Fruit fly (Drosophila melanogaster): ENCODE results near the gene CG11035.

Gene CG11035

dm6 chr3R:8030151-8030899 lies 2.5 kb downstream of the CG11035 start, which contains the start of the genes CG10903 and CG2747 (continued):
- no peak for TF ChIP-seq Xrp1 (GFP tag; IDR thresholded peaks at IDR 0.05)
- peak; percentile 28 for TF ChIP-seq nau (GFP tag; optimal IDR thresholded peaks at IDR 0.05)
- no peak for TF ChIP-seq Side (GFP tag; optimal IDR thresholded peaks at IDR 0.05)
- no peak for TF ChIP-seq Atf3 (GFP tag; optimal IDR thresholded peaks at IDR 0.05)
- TF ChIP-seq Meics (GFP tag; optimal IDR thresholded peaks at IDR 0.05) = no peak
- no peak for TF ChIP-seq abd-A (tag; optimal IDR thresholded peaks at IDR 0.05)
- TF ChIP-seq salm (tag; optimal IDR thresholded peaks at IDR 0.05) = no peak
- TF ChIP-seq crp (GFP tag; optimal IDR thresholded peaks at IDR 0.05) = peak; percentile 66 to 94
- peak; percentile 73 for TF ChIP-seq Dll (GFP tag; IDR thresholded peaks at IDR 0.05; ENCODE audit: partially characterized antibody)
- no peak for TF ChIP-seq lola (GFP tag; optimal IDR thresholded peaks at IDR 0.05)
- TF ChIP-seq CG7271 (tag; optimal IDR thresholded peaks at IDR 0.05) = no peak
- peak in 1 of 3 experiments; percentile 10 for TF ChIP-seq Stat92E (GFP tag; optimal IDR thresholded peaks at IDR 0.05)
- peak; percentile 14; the same call in 1 of the 2 replicates for TF ChIP-seq E2f2 (GFP tag; IDR thresholded peaks at IDR 0.05)
- TF ChIP-seq croc (GFP tag; conservative IDR thresholded peaks at IDR 0.05) = no peak
- no peak for TF ChIP-seq br (optimal IDR thresholded peaks at IDR 0.05)
- TF ChIP-seq CG8359 (GFP tag; optimal IDR thresholded peaks at IDR 0.05; ENCODE audit: borderline replicate concordance) = no peak
- TF ChIP-seq schlank (tag; optimal IDR thresholded peaks at IDR 0.05) = no peak
- no peak for TF ChIP-seq CG10274 (GFP tag; optimal IDR thresholded peaks at IDR 0.05)
- TF ChIP-seq ems (GFP tag; optimal IDR thresholded peaks at IDR 0.05) = no peak
- TF ChIP-seq Nf-YC (tag; optimal IDR thresholded peaks at IDR 0.05) = peak; percentile 43
- no peak for TF ChIP-seq slp2 (GFP tag; optimal IDR thresholded peaks at IDR 0.05)
- TF ChIP-seq CG4424 (GFP tag; optimal IDR thresholded peaks at IDR 0.05) = no peak
- peak; percentile 49 for TF ChIP-seq CG34376 (GFP tag; optimal IDR thresholded peaks at IDR 0.05)
- no peak for TF ChIP-seq rib (GFP tag; IDR thresholded peaks at IDR 0.05)
- no peak for TF ChIP-seq Hsf (GFP tag; optimal IDR thresholded peaks at IDR 0.05)
- TF ChIP-seq B-H2 (GFP tag; optimal IDR thresholded peaks at IDR 0.05) = peak; percentile 5
- TF ChIP-seq CG11723 (GFP tag; optimal IDR thresholded peaks at IDR 0.05) = no peak
- no peak for TF ChIP-seq Abd-B (GFP tag; optimal IDR thresholded peaks at IDR 0.05)
- TF ChIP-seq Jarid2 (GFP tag; optimal IDR thresholded peaks at IDR 0.05) = no peak
- no peak for TF ChIP-seq CG1647 (GFP tag; optimal IDR thresholded peaks at IDR 0.05)
- TF ChIP-seq fd102C (GFP tag; optimal IDR thresholded peaks at IDR 0.05) = no peak
- no peak for TF ChIP-seq slbo (GFP tag; IDR thresholded peaks at IDR 0.05)
- no peak for TF ChIP-seq ham (GFP tag; IDR thresholded peaks at IDR 0.05)
- TF ChIP-seq insv (GFP tag; optimal IDR thresholded peaks at IDR 0.05) = no peak
- no peak for TF ChIP-seq Ada2b (GFP tag; IDR thresholded peaks at IDR 0.05)
- TF ChIP-seq Med (GFP tag) = peak; percentile 85
- peak; percentile 74 for TF ChIP-seq kni (GFP tag; optimal IDR thresholded peaks at IDR 0.05)
- no peak for TF ChIP-seq Ets65A (GFP tag)
- no peak for TF ChIP-seq CG11085 (GFP tag; IDR thresholded peaks at IDR 0.05)
- TF ChIP-seq inv (GFP tag; IDR thresholded peaks at IDR 0.05; ENCODE audit: partially characterized antibody) = peak; percentile 53; the same call in 1 of the 2 replicates
- no peak for TF ChIP-seq CG18764 (GFP tag; optimal IDR thresholded peaks at IDR 0.05)
- TF ChIP-seq Lpt (GFP tag; optimal IDR thresholded peaks at IDR 0.05) = no peak
- TF ChIP-seq CG15269 (tag; optimal IDR thresholded peaks at IDR 0.05) = no peak
- peak; percentile 56 for TF ChIP-seq CG17186 (GFP tag; optimal IDR thresholded peaks at IDR 0.05)
- peak in 1 of 2 experiments; percentile 43 for TF ChIP-seq Pdp1 (GFP tag; optimal IDR thresholded peaks at IDR 0.05)
- TF ChIP-seq CG34422 (GFP tag; IDR thresholded peaks at IDR 0.05) = peak; percentile 25; the same call in 1 of the 3 replicates
- TF ChIP-seq CG8281 (tag; optimal IDR thresholded peaks at IDR 0.05) = no peak
- no peak for TF ChIP-seq MTF-1 (GFP tag; optimal IDR thresholded peaks at IDR 0.05; ENCODE audit: borderline replicate concordance)
- no peak for TF ChIP-seq fu2 (GFP tag; optimal IDR thresholded peaks at IDR 0.05)
